Fruit fly (Drosophila melanogaster): ENCODE results near the gene brwl.

DNA sequence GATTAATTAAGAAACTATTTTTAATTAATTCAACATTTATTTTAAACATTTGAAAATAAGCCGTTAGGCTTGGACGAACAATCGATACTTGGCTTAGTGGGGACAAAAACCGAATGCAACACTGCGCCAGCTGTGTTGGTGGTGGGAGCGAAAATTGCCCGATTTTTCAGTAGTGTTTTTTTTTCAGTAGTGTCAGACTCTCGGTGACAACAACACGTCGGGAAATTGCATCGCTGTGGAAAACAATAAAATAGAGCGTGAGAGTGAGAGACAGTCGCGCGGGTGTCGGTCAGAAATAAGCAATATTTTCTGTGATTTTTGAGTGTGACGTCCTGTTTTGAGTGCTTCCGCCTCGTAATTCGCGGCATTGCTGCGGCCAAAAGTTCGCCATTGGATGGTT, 48.0 kb downstream of the brwl start:
- TF ChIP-seq Ets98B (GFP tag; IDR thresholded peaks at IDR 0.05) (peak; percentile 76), EcR (GFP tag; optimal IDR thresholded peaks at IDR 0.05) (no peak), rn (GFP tag; IDR thresholded peaks at IDR 0.05) (no peak), CG9948 (tag; optimal IDR thresholded peaks at IDR 0.05) (no peak), gl (tag; optimal IDR thresholded peaks at IDR 0.05) (no peak)

All from whole organism, pupa.